Fruit fly (Drosophila melanogaster) whole organism, wandering third instar larva: ENCODE measurements around the gene NHP2.

ENCODE experiments used
- CG32264 ChIP-seq: fragments of 200-800 bp; sonication (Bioruptor generic); optimal IDR thresholded peaks from 2 replicates; lab custom pipeline; 2016; ENCODE audit warnings: missing biosample characterization, missing genetic modification characterization
- CG9705 ChIP-seq: fragments of 200-800 bp; sonication (Bioruptor generic); optimal IDR thresholded peaks from 2 replicates; lab custom pipeline; 2018; ENCODE audit warnings: missing biosample characterization, mild to moderate bottlenecking, missing genetic modification characterization
- CrebA ChIP-seq: fragments of 200-800 bp; sonication (Bioruptor generic); optimal IDR thresholded peaks from 2 replicates; lab custom pipeline; 2016; ENCODE audit warnings: missing biosample characterization, mild to moderate bottlenecking, missing genetic modification characterization, borderline replicate concordance
- Dif ChIP-seq: fragments of 200-275, 200-300 bp; sonication (Bioruptor generic); optimal IDR thresholded peaks from 2 replicates; lab custom pipeline; 2018; ENCODE audit warnings: missing biosample characterization, missing genetic modification characterization; ENCODE audit not compliant: partially characterized antibody
- GATAd ChIP-seq: sonication (Bioruptor generic); optimal IDR thresholded peaks from 2 replicates; lab custom pipeline; 2016; ENCODE audit warnings: missing biosample characterization, missing genetic modification characterization
- HLH106 ChIP-seq: fragments of 200-800 bp; optimal IDR thresholded peaks from 3 replicates; lab custom pipeline; 2019; ENCODE audit warnings: missing biosample characterization, mild to moderate bottlenecking, missing genetic modification characterization, moderate library complexity
- Hnf4 ChIP-seq: fragments of 200-800 bp; sonication (Bioruptor generic); optimal IDR thresholded peaks from 2 replicates; lab custom pipeline; 2016; ENCODE audit warnings: missing biosample characterization, mild to moderate bottlenecking, missing genetic modification characterization
- Hr78 ChIP-seq: fragments of >200 bp; optimal IDR thresholded peaks from 2 replicates; lab custom pipeline; 2017; ENCODE audit warnings: missing biosample characterization, missing genetic modification characterization
- Hr83 ChIP-seq: fragments of 200-300 bp; sonication (Bioruptor generic); optimal IDR thresholded peaks from 2 replicates; lab custom pipeline; 2016; ENCODE audit warnings: missing biosample characterization, mild to moderate bottlenecking, missing genetic modification characterization, moderate library complexity; ENCODE audit not compliant: poor library complexity, severe bottlenecking
- Jra ChIP-seq: sonication (Bioruptor generic); optimal IDR thresholded peaks from 2 replicates; lab custom pipeline; 2016; ENCODE audit warnings: missing biosample characterization, missing genetic modification characterization
- Mio ChIP-seq: sonication (Bioruptor generic); optimal IDR thresholded peaks from 2 replicates; lab custom pipeline; 2016; ENCODE audit warnings: missing biosample characterization, missing genetic modification characterization
- N ChIP-seq: fragments of >200 bp; optimal IDR thresholded peaks from 2 replicates; lab custom pipeline; 2018; ENCODE audit warnings: missing biosample characterization, missing external identifiers, missing genetic modification characterization
- OdsH ChIP-seq: fragments of 200-800 bp; sonication (Bioruptor generic); optimal IDR thresholded peaks from 2 replicates; lab custom pipeline; 2016; ENCODE audit warnings: missing biosample characterization, mild to moderate bottlenecking, missing genetic modification characterization
- Rel ChIP-seq, 2 experiments: fragments of 200-800 bp; sonication (Bioruptor generic) in 1 of 2; optimal IDR thresholded peaks; 2 replicates in 1 of 2; 3 replicates in 1 of 2; lab custom pipeline; 2016 to 2019; ENCODE audit warnings: mild to moderate bottlenecking in 2 of 2, missing biosample characterization in 2 of 2, missing genetic modification characterization in 2 of 2, moderate library complexity in 1 of 2
- Sp1 ChIP-seq: fragments of 200-800 bp; sonication (Bioruptor generic); optimal IDR thresholded peaks from 3 replicates; lab custom pipeline; 2019; ENCODE audit warnings: missing biosample characterization, mild to moderate bottlenecking, missing genetic modification characterization, moderate library complexity
- Vsx2 ChIP-seq: fragments of 200-300, 225-300 bp; sonication (Bioruptor generic); optimal IDR thresholded peaks from 2 replicates; lab custom pipeline; 2018; ENCODE audit warnings: missing biosample characterization, missing genetic modification characterization; ENCODE audit not compliant: partially characterized antibody
- br ChIP-seq: fragments of 200-800 bp; sonication (Bioruptor generic); optimal IDR thresholded peaks from 2 replicates; lab custom pipeline; 2016; ENCODE audit warnings: missing biosample characterization, missing genetic modification characterization
- brk ChIP-seq: fragments of 200-800 bp; sonication (Bioruptor generic); optimal IDR thresholded peaks from 2 replicates; lab custom pipeline; 2016; ENCODE audit warnings: missing biosample characterization, mild to moderate bottlenecking, missing genetic modification characterization
- dl ChIP-seq, 2 experiments: fragments of 175-275, 200-275 bp in 1 of 2; fragments of 200-275 bp in 1 of 2; sonication (Bioruptor generic); optimal IDR thresholded peaks; lab custom pipeline; 2018; ENCODE audit warnings: mild to moderate bottlenecking in 2 of 2, missing biosample characterization in 2 of 2, missing genetic modification characterization in 2 of 2, moderate library complexity in 2 of 2; ENCODE audit not compliant: partially characterized antibody in 2 of 2, insufficient read depth in 1 of 2
- dmrt93B ChIP-seq: fragments of 200-800 bp; sonication (Bioruptor generic); optimal IDR thresholded peaks from 2 replicates; lab custom pipeline; 2018; ENCODE audit warnings: missing biosample characterization, mild to moderate bottlenecking, missing genetic modification characterization
- dsf ChIP-seq: sonication (Bioruptor generic); optimal IDR thresholded peaks from 2 replicates; lab custom pipeline; 2016; ENCODE audit warnings: missing biosample characterization, missing genetic modification characterization, borderline replicate concordance
- ey ChIP-seq: fragments of 200-800 bp; sonication (Bioruptor generic); optimal IDR thresholded peaks from 2 replicates; lab custom pipeline; 2016; ENCODE audit warnings: missing biosample characterization, missing genetic modification characterization
- foxo ChIP-seq, 2 experiments: fragments of 200-800 bp; sonication (Bioruptor generic); optimal IDR thresholded peaks; 2 replicates in 1 of 2; 3 replicates in 1 of 2; lab custom pipeline; 2016 to 2017; ENCODE audit warnings: missing biosample characterization in 2 of 2, missing genetic modification characterization in 2 of 2
- fru ChIP-seq: fragments of 200-800 bp; sonication (Bioruptor generic); optimal IDR thresholded peaks from 3 replicates; lab custom pipeline; 2016; ENCODE audit warnings: missing biosample characterization, mild to moderate bottlenecking, missing genetic modification characterization
- lola ChIP-seq: fragments of >200 bp; optimal IDR thresholded peaks from 2 replicates; lab custom pipeline; 2017; ENCODE audit warnings: missing biosample characterization, missing genetic modification characterization
- pan ChIP-seq: fragments of >200 bp; optimal IDR thresholded peaks from 2 replicates; lab custom pipeline; 2017
- psq ChIP-seq: fragments of 200-800 bp; sonication (Bioruptor generic); optimal IDR thresholded peaks from 3 replicates; lab custom pipeline; 2017; ENCODE audit warnings: missing biosample characterization, mild to moderate bottlenecking, missing genetic modification characterization, moderate library complexity
- rgr ChIP-seq: fragments of 200-800 bp; sonication (Bioruptor generic); optimal IDR thresholded peaks from 3 replicates; lab custom pipeline; 2016; ENCODE audit warnings: missing biosample characterization, mild to moderate bottlenecking, missing genetic modification characterization
- sage ChIP-seq: fragments of 200-800 bp; sonication (Bioruptor generic); optimal IDR thresholded peaks from 2 replicates; lab custom pipeline; 2016; ENCODE audit warnings: missing biosample characterization, mild to moderate bottlenecking, missing genetic modification characterization
- sv ChIP-seq: fragments of 200-800 bp; sonication (Bioruptor generic); optimal IDR thresholded peaks from 3 replicates; lab custom pipeline; 2016; ENCODE audit warnings: missing biosample characterization, missing genetic modification characterization
- tai ChIP-seq: sonication (Bioruptor generic); optimal IDR thresholded peaks from 2 replicates; lab custom pipeline; 2016; ENCODE audit warnings: missing biosample characterization, missing genetic modification characterization
- usp ChIP-seq: fragments of >200 bp; optimal IDR thresholded peaks from 2 replicates; lab custom pipeline; 2017; ENCODE audit warnings: missing biosample characterization, missing genetic modification characterization
- woc ChIP-seq: sonication (Bioruptor generic); optimal IDR thresholded peaks from 2 replicates; lab custom pipeline; 2016; ENCODE audit warnings: missing biosample characterization, mild to moderate bottlenecking, missing genetic modification characterization

NHP2 gene

dm6 chr3L:14759097-14759795 lies 42.7 kb downstream of the NHP2 start (continued):
- TF ChIP-seq dl (GFP tag; optimal IDR thresholded peaks at IDR 0.05; lab: Kevin White, UChicago; ENCODE audit: insufficient read depth in 1 of 2, partially characterized antibody in 2 of 2) (peak; percentile 52), N (GFP tag; lab: Kevin White, UChicago) (no peak), CG32264 (GFP tag; lab: Kevin White, UChicago) (peak; percentile 95), OdsH (GFP tag; lab: Kevin White, UChicago) (peak; percentile 99), woc (GFP tag; lab: Kevin White, UChicago) (peak; percentile 99)
- TF ChIP-seq, all 38 proteins: peak for 30

- peak; percentile 28 for TF ChIP-seq Dif
- peak in 1 of 2 experiments; percentile 20 for TF ChIP-seq dl (GFP tag; optimal IDR thresholded peaks at IDR 0.05; lab: Kevin White, UChicago; ENCODE audit: insufficient read depth in 1 of 2, partially characterized antibody in 2 of 2)
- TF ChIP-seq ey (GFP tag; lab: Kevin White, UChicago) = no peak
These were observed 43.3 kb downstream of the NHP2 start for dm6 chr3L:14758730-14759096.

- TF ChIP-seq Jra (GFP tag; lab: Kevin White, UChicago) (no peak), lola (GFP tag; lab: Kevin White, UChicago) (no peak), Rel (GFP tag; optimal IDR thresholded peaks at IDR 0.05; lab: Kevin White, UChicago) (peak; percentile 85), Rel (tag; optimal IDR thresholded peaks at IDR 0.05; lab: Kevin White, UChicago) (peak; percentile 45), Hr83 (GFP tag; lab: Kevin White, UChicago) (peak; percentile 71), usp (no peak), foxo (GFP tag; optimal IDR thresholded peaks at IDR 0.05; lab: Kevin White, UChicago) (peak in 1 of 2 experiments; percentile 61), Vsx2 (GFP tag; lab: Kevin White, UChicago) (peak; percentile 26), brk (GFP tag; lab: Kevin White, UChicago) (peak; percentile 63), Hnf4 (GFP tag; lab: Kevin White, UChicago) (peak; percentile 19), psq (GFP tag; lab: Kevin White, UChicago) (no peak), GATAd (no peak), sage (peak; percentile 48), woc (GFP tag; lab: Kevin White, UChicago) (no peak), fru (GFP tag; lab: Kevin White, UChicago) (peak; percentile 2), sv (GFP tag; lab: Kevin White, UChicago) (no peak), Dif (peak; percentile 87), dmrt93B (GFP tag; lab: Kevin White, UChicago) (no peak), rgr (no peak), N (GFP tag; lab: Kevin White, UChicago) (no peak), CrebA (peak; percentile 96), br (peak; percentile 55), CG32264 (GFP tag; lab: Kevin White, UChicago) (peak; percentile 19), dl (GFP tag; optimal IDR thresholded peaks at IDR 0.05; lab: Kevin White, UChicago; ENCODE audit: insufficient read depth in 1 of 2, partially characterized antibody in 2 of 2) (peak; percentile 33 to 77)
These were observed 44.2 kb downstream of the NHP2 start, which contains the start of gene CG42507 for dm6 chr3L:14757464-14758384. TSS of gene CG42507 (minus strand) at chr3L:14757962.

- TF ChIP-seq dsf (GFP tag; lab: Kevin White, UChicago) (no peak), CG9705 (peak; percentile 71), Dif (peak; percentile 97), tai (GFP tag; lab: Kevin White, UChicago) (peak; percentile 68), Vsx2 (GFP tag; lab: Kevin White, UChicago) (peak; percentile 92), Hr78 (GFP tag; lab: Kevin White, UChicago) (no peak), rgr (peak; percentile 93), usp (no peak), Hr83 (GFP tag; lab: Kevin White, UChicago) (peak; percentile 63), dmrt93B (GFP tag; lab: Kevin White, UChicago) (peak; percentile 77), Sp1 (GFP tag; lab: Kevin White, UChicago) (peak; percentile 85), sage (peak; percentile 84), sv (GFP tag; lab: Kevin White, UChicago) (peak; percentile 85), woc (GFP tag; lab: Kevin White, UChicago) (peak; percentile 7), Mio (GFP tag; lab: Kevin White, UChicago) (peak; percentile 56), CG32264 (GFP tag; lab: Kevin White, UChicago) (peak; percentile 69), CrebA (no peak), fru (GFP tag; lab: Kevin White, UChicago) (peak; percentile 90), Hnf4 (GFP tag; lab: Kevin White, UChicago) (peak; percentile 89), pan (lab: Kevin White, UChicago) (peak; percentile 17), N (GFP tag; lab: Kevin White, UChicago) (no peak), Rel (GFP tag; optimal IDR thresholded peaks at IDR 0.05; lab: Kevin White, UChicago) (no peak), Rel (tag; optimal IDR thresholded peaks at IDR 0.05; lab: Kevin White, UChicago) (peak; percentile 36), HLH106 (tag; lab: Kevin White, UChicago) (peak; percentile 87), ey (GFP tag; lab: Kevin White, UChicago) (peak; percentile 89), Jra (GFP tag; lab: Kevin White, UChicago) (peak; percentile 1), foxo (GFP tag; optimal IDR thresholded peaks at IDR 0.05; lab: Kevin White, UChicago) (peak in 1 of 2 experiments; percentile 94), brk (GFP tag; lab: Kevin White, UChicago) (no peak), lola (GFP tag; lab: Kevin White, UChicago) (no peak)
These were observed 45.1 kb downstream of the NHP2 start for dm6 chr3L:14756724-14757463.
